Fruit fly (Drosophila melanogaster) whole organism, wandering third instar larva: Measurements from ENCODE around the gene Art4.

ENCODE experiments used
- CrebA ChIP-seq: fragments of 200-800 bp; sonication (Bioruptor generic); optimal IDR thresholded peaks from 2 replicates; lab custom pipeline; 2016; ENCODE audit warnings: missing biosample characterization, mild to moderate bottlenecking, missing genetic modification characterization, borderline replicate concordance
- Dif ChIP-seq: fragments of 200-275, 200-300 bp; sonication (Bioruptor generic); optimal IDR thresholded peaks from 2 replicates; lab custom pipeline; 2018; ENCODE audit warnings: missing biosample characterization, missing genetic modification characterization; ENCODE audit not compliant: partially characterized antibody
- HLH106 ChIP-seq: fragments of 200-800 bp; optimal IDR thresholded peaks from 3 replicates; lab custom pipeline; 2019; ENCODE audit warnings: missing biosample characterization, mild to moderate bottlenecking, missing genetic modification characterization, moderate library complexity
- Hnf4 ChIP-seq: fragments of 200-800 bp; sonication (Bioruptor generic); optimal IDR thresholded peaks from 2 replicates; lab custom pipeline; 2016; ENCODE audit warnings: missing biosample characterization, mild to moderate bottlenecking, missing genetic modification characterization
- Hr78 ChIP-seq: fragments of >200 bp; optimal IDR thresholded peaks from 2 replicates; lab custom pipeline; 2017; ENCODE audit warnings: missing biosample characterization, missing genetic modification characterization
- Jra ChIP-seq: sonication (Bioruptor generic); optimal IDR thresholded peaks from 2 replicates; lab custom pipeline; 2016; ENCODE audit warnings: missing biosample characterization, missing genetic modification characterization
- Mio ChIP-seq: sonication (Bioruptor generic); optimal IDR thresholded peaks from 2 replicates; lab custom pipeline; 2016; ENCODE audit warnings: missing biosample characterization, missing genetic modification characterization
- Myc ChIP-seq: fragments of >200 bp; optimal IDR thresholded peaks from 2 replicates; lab custom pipeline; 2017
- N ChIP-seq: fragments of >200 bp; optimal IDR thresholded peaks from 2 replicates; lab custom pipeline; 2018; ENCODE audit warnings: missing biosample characterization, missing external identifiers, missing genetic modification characterization
- OdsH ChIP-seq: fragments of 200-800 bp; sonication (Bioruptor generic); optimal IDR thresholded peaks from 2 replicates; lab custom pipeline; 2016; ENCODE audit warnings: missing biosample characterization, mild to moderate bottlenecking, missing genetic modification characterization
- Vsx2 ChIP-seq: fragments of 200-300, 225-300 bp; sonication (Bioruptor generic); optimal IDR thresholded peaks from 2 replicates; lab custom pipeline; 2018; ENCODE audit warnings: missing biosample characterization, missing genetic modification characterization; ENCODE audit not compliant: partially characterized antibody
- br ChIP-seq: fragments of 200-800 bp; sonication (Bioruptor generic); optimal IDR thresholded peaks from 2 replicates; lab custom pipeline; 2016; ENCODE audit warnings: missing biosample characterization, missing genetic modification characterization
- ey ChIP-seq: fragments of 200-800 bp; sonication (Bioruptor generic); optimal IDR thresholded peaks from 2 replicates; lab custom pipeline; 2016; ENCODE audit warnings: missing biosample characterization, missing genetic modification characterization
- foxo ChIP-seq, 2 experiments: fragments of 200-800 bp; sonication (Bioruptor generic); optimal IDR thresholded peaks; 2 replicates in 1 of 2; 3 replicates in 1 of 2; lab custom pipeline; 2016 to 2017; ENCODE audit warnings: missing biosample characterization in 2 of 2, missing genetic modification characterization in 2 of 2
- h ChIP-seq: fragments of 200-800 bp; sonication (Bioruptor generic); optimal IDR thresholded peaks from 3 replicates; lab custom pipeline; 2016; ENCODE audit warnings: missing biosample characterization, mild to moderate bottlenecking, missing genetic modification characterization
- jim ChIP-seq: fragments of 175-275, 200-325 bp; sonication (Bioruptor generic); optimal IDR thresholded peaks from 2 replicates; lab custom pipeline; 2016; ENCODE audit warnings: missing biosample characterization, mild to moderate bottlenecking, missing genetic modification characterization
- lola ChIP-seq: fragments of >200 bp; optimal IDR thresholded peaks from 2 replicates; lab custom pipeline; 2017; ENCODE audit warnings: missing biosample characterization, missing genetic modification characterization
- pan ChIP-seq: fragments of >200 bp; optimal IDR thresholded peaks from 2 replicates; lab custom pipeline; 2017
- psq ChIP-seq: fragments of 200-800 bp; sonication (Bioruptor generic); optimal IDR thresholded peaks from 3 replicates; lab custom pipeline; 2017; ENCODE audit warnings: missing biosample characterization, mild to moderate bottlenecking, missing genetic modification characterization, moderate library complexity
- rgr ChIP-seq: fragments of 200-800 bp; sonication (Bioruptor generic); optimal IDR thresholded peaks from 3 replicates; lab custom pipeline; 2016; ENCODE audit warnings: missing biosample characterization, mild to moderate bottlenecking, missing genetic modification characterization

Art4 gene

DNA sequence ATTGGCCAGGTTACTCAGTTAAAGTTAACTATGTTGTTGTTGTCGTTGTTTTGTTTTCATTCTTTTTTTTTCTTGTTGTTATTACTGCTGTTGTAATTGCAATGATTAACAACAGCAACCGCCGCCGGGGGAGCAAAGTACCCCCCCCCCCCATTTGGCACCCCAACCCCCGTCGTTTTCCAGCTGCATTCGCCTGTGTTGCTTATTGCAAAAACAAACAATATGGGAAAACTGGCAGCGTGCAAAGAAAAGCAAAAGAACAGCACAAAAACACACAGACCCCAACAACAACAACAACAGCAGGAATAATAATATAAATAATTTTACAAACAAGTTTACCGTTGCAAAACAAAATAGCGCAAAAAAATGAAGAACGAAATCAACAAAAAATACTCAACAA lies 52.5 kb downstream of the Art4 start:
- TF ChIP-seq Dif (GFP tag; lab: Kevin White, UChicago) (no peak), lola (GFP tag; lab: Kevin White, UChicago) (no peak), N (GFP tag; lab: Kevin White, UChicago) (no peak), CrebA (no peak), pan (lab: Kevin White, UChicago) (no peak), Hnf4 (GFP tag; lab: Kevin White, UChicago) (no peak), Hr78 (GFP tag; lab: Kevin White, UChicago) (no peak), foxo (GFP tag; optimal IDR thresholded peaks at IDR 0.05; lab: Kevin White, UChicago) (no peak), br (GFP tag; lab: Kevin White, UChicago) (no peak), h (no peak), Vsx2 (no peak), Mio (GFP tag; lab: Kevin White, UChicago) (no peak), Myc (no peak), rgr (GFP tag; lab: Kevin White, UChicago) (no peak), ey (no peak), jim (GFP tag; lab: Kevin White, UChicago) (no peak), HLH106 (no peak), Jra (GFP tag; lab: Kevin White, UChicago) (no peak), psq (no peak), OdsH (GFP tag; lab: Kevin White, UChicago) (no peak)
